Worm (Caenorhabditis elegans): ENCODE measurements around the gene C11D2.7.

The C11D2.7 gene

DNA sequence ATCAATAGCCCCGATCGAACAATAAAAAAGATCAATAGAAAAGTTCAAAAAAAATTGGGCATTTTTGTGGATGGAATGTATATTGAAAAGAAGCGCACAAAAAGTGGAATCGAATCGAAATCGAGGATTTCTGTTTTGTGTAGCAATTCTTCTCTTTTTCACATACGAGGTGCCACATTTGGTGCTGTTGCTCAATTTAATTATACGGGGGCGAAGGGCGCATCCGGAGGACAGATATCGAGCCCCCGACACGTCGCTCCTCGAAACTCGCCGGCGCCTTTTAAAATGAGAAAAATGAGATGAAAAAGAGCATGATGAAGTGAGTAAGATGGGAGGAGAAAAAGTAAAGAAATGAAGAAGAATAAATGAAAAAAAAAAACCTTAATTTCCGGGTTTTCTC is 22.2 kb upstream of the C11D2.7 start:
- TF ChIP-seq mef-2 (tag; optimal IDR thresholded peaks at IDR 0.05) (no peak), lin-14 (GFP tag; optimal IDR thresholded peaks at IDR 0.05) (peak; percentile 58), nhr-11 (tag; optimal IDR thresholded peaks at IDR 0.05) (no peak), nhr-85 (tag) (peak; percentile 32), sup-37 (GFP tag; optimal IDR thresholded peaks at IDR 0.05) (no peak), fkh-10 (GFP tag; optimal IDR thresholded peaks at IDR 0.05) (peak; percentile 25)

DNA sequence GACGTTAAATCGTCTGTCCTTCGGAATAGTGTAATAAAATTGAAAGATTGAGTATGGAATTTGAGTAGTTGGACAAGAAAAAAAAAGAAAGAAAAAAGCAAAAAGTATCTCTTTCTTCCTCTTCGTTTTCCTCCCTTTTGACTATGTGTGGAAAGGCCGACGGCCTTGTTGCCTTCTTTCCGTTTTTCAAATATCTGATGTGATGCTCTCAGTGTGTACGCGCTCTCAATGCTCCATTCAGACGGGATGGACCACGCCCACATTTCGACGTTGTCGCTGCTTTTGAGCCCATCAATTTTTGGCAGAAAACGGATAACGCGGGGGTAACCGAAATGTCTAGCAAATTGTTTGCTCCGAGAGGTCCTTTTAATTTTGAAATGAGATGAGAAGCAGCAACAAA is 17.8 kb upstream of the C11D2.7 start:
- no peak for TF ChIP-seq C16A3.4 (tag; optimal IDR thresholded peaks at IDR 0.05)
- peak; percentile 53 for TF ChIP-seq lin-14 (GFP tag; optimal IDR thresholded peaks at IDR 0.05)
- TF ChIP-seq fkh-10 (GFP tag; optimal IDR thresholded peaks at IDR 0.05), result peak; percentile 68

DNA sequence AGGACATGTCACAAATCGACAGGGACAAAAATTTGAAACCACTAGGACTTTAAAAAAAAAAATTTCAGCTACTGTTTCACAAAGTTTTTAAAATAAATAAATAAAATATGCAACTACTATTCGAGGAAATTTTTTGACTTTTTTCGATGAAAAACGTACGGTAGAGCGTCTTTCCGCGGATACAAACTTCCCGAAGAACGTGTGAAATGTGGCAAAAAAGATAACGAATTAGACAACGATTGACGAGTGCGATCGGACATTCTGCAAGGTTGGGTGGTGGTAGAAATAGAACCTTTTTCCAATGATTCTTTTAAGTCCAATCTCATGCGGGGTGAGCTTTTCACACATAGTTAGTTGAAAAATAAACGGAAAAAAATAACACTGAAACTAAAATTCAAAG is 10.6 kb upstream of the C11D2.7 start:
- TF ChIP-seq tbx-2 (tag; optimal IDR thresholded peaks at IDR 0.05) (no peak), sox-4 (tag; optimal IDR thresholded peaks at IDR 0.05) (no peak), lin-15B (tag; optimal IDR thresholded peaks at IDR 0.05) (no peak), dsc-1 (tag; optimal IDR thresholded peaks at IDR 0.05) (no peak), nhr-85 (tag) (no peak), efl-3 (GFP tag; optimal IDR thresholded peaks at IDR 0.05) (no peak), nhr-90 (tag; optimal IDR thresholded peaks at IDR 0.05; ENCODE audit: poor library complexity) (no peak), egl-13 (tag; optimal IDR thresholded peaks at IDR 0.05) (no peak), unc-30 (tag; optimal IDR thresholded peaks at IDR 0.05) (no peak), nhr-11 (tag; optimal IDR thresholded peaks at IDR 0.05) (no peak), swsn-7 (tag; optimal IDR thresholded peaks at IDR 0.05) (no peak), lin-39 (tag; optimal IDR thresholded peaks at IDR 0.05) (no peak)

DNA sequence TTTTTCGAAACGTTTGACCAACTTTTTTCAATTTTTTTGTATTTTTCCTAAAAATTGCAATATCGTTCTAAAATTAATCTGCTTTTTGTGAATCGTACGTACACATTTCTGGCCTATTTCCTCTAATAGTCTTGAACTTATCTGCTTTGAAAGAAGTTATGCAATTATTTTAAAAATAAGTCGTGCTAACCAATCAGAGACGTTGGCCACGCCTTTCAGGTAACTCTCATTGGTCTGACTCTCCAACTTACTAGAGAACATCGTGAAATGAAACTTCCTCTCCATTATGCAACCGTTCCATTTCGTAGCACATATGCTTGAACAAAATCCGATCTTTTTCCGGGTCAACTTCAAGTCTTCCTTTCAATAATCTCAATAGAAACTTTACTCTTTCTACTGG is 4.4 kb upstream of the C11D2.7 start:
- TF ChIP-seq nhr-77 (tag; optimal IDR thresholded peaks at IDR 0.05) (no peak), nhr-19 (GFP tag; conservative IDR thresholded peaks at IDR 0.05) (no peak), ces-1 (GFP tag; optimal IDR thresholded peaks at IDR 0.05) (no peak)

DNA sequence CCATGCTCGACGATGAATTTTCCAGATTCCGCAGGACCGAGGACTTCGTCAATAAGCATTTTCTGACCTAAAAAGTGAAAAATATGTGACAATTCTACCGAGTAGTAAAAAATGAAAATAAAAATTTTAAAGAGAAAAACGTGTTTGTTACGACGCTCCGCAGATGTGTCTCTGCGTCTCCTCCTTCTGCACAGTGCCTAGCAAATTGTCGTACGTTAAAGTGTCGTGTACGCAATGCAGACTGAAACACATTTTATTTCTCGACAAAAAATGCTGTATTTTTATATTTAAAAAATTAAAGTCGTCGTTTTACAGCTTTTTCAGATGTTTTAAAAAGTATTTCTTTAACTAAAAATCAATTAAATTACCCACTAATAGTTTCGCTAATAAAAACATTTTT is 1.6 kb upstream of the C11D2.7 start, which contains the start of gene C11D2.4:
Gene C11D2.4, minus strand, starts transcription at position 128 of the 400 bp plus-strand sequence.
- TF ChIP-seq ztf-4 (tag; optimal IDR thresholded peaks at IDR 0.05) (no peak), lin-13 (GFP tag; optimal IDR thresholded peaks at IDR 0.05) (no peak), fkh-4 (tag; optimal IDR thresholded peaks at IDR 0.05; ENCODE audit: borderline replicate concordance) (no peak), nhr-90 (tag; optimal IDR thresholded peaks at IDR 0.05; ENCODE audit: poor library complexity) (peak; percentile 37), mep-1 (tag; optimal IDR thresholded peaks at IDR 0.05) (peak; percentile 50), nhr-20 (tag; optimal IDR thresholded peaks at IDR 0.05) (peak; percentile 57), irx-1 (tag; optimal IDR thresholded peaks at IDR 0.05) (peak; percentile 48), ceh-90 (tag; optimal IDR thresholded peaks at IDR 0.05) (no peak), unc-130 (tag; optimal IDR thresholded peaks at IDR 0.05) (peak; percentile 20), lsy-2 (tag; optimal IDR thresholded peaks at IDR 0.05) (peak; percentile 59 to 70), sox-4 (tag; optimal IDR thresholded peaks at IDR 0.05) (no peak), grh-1 (GFP tag; IDR thresholded peaks at IDR 0.05) (peak; percentile 52), rnt-1 (tag; optimal IDR thresholded peaks at IDR 0.05) (peak; percentile 56), nhr-71 (tag; optimal IDR thresholded peaks at IDR 0.05) (peak; percentile 71), lin-35 (GFP tag; optimal IDR thresholded peaks at IDR 0.05) (peak; percentile 36 to 72), ceh-88 (GFP tag; IDR thresholded peaks at IDR 0.05) (no peak), nhr-84 (tag; optimal IDR thresholded peaks at IDR 0.05) (no peak), fos-1 (tag; optimal IDR thresholded peaks at IDR 0.05) (no peak), ama-1 (optimal IDR thresholded peaks at IDR 0.05) (no peak), ceh-63 (GFP tag; optimal IDR thresholded peaks at IDR 0.05) (no peak), pax-3 (tag; optimal IDR thresholded peaks at IDR 0.05) (no peak), ces-1 (GFP tag; optimal IDR thresholded peaks at IDR 0.05) (no peak), egl-13 (tag; optimal IDR thresholded peaks at IDR 0.05) (no peak), pqm-1 (tag; optimal IDR thresholded peaks at IDR 0.05) (no peak), efl-3 (GFP tag; optimal IDR thresholded peaks at IDR 0.05) (no peak), elt-3 (tag; optimal IDR thresholded peaks at IDR 0.05) (no peak), nhr-76 (tag; optimal IDR thresholded peaks at IDR 0.05) (no peak), F16B12.6 (tag; optimal IDR thresholded peaks at IDR 0.05) (peak; percentile 89), nhr-47 (tag; optimal IDR thresholded peaks at IDR 0.05) (peak; percentile 69), zag-1 (tag; optimal IDR thresholded peaks at IDR 0.05) (no peak), hlh-17 (GFP tag; optimal IDR thresholded peaks at IDR 0.05; ENCODE audit: borderline replicate concordance) (no peak), unc-86 (tag; optimal IDR thresholded peaks at IDR 0.05) (peak; percentile 5)

Data from whole organism, L1 larva.